Fruit fly (Drosophila melanogaster): Measurements from ENCODE around the gene CG2217.

The CG2217 gene

DNA sequence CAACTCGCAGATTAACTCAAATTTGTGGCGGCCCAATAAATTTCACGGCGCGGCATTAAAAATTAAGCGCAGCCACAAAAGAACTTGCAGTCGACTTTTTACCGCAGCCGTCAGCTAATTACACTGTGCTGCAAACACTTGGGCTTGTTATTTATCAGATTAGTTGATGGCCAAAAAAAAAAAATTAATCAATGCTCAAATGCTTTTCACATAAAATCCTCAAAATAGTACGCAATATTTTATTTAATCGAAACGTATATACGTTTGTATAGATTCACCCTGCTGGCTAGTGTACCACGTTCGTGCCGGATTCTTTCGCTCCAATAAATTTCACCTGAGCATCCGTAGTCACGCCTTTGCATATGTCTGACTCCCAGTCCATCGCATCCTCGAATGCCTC, 9.0 kb downstream of the CG2217 start (continued):
- TF ChIP-seq CG8089 (GFP tag; optimal IDR thresholded peaks at IDR 0.05) (peak; percentile 25), CG10959 (GFP tag; IDR thresholded peaks at IDR 0.05) (peak; percentile 32; the same call in 1 of the 2 replicates), HLH3B (GFP tag; IDR thresholded peaks at IDR 0.05) (peak; percentile 73), CG17328 (GFP tag; IDR thresholded peaks at IDR 0.05) (peak; percentile 71), CG6272 (GFP tag; IDR thresholded peaks at IDR 0.05) (peak; percentile 38; the same call in 1 of the 2 replicates), CG13894 (tag; optimal IDR thresholded peaks at IDR 0.05) (no peak), jumu (GFP tag; optimal IDR thresholded peaks at IDR 0.05) (no peak), CG16815 (GFP tag; optimal IDR thresholded peaks at IDR 0.05) (no peak), nerfin-1 (tag; optimal IDR thresholded peaks at IDR 0.05) (peak; percentile 36), CG15479 (GFP tag; optimal IDR thresholded peaks at IDR 0.05) (no peak), Vsx1 (GFP tag; optimal IDR thresholded peaks at IDR 0.05) (peak; percentile 45), CG17802 (tag; optimal IDR thresholded peaks at IDR 0.05) (no peak), Sin3A (optimal IDR thresholded peaks at IDR 0.05) (no peak), schlank (tag; optimal IDR thresholded peaks at IDR 0.05) (no peak), seq (GFP tag; IDR thresholded peaks at IDR 0.05) (0 out of 2 replicates have a peak, but pooled peaks have one; percentile 22), ERR (GFP tag; optimal IDR thresholded peaks at IDR 0.05) (no peak), CG4404 (GFP tag; IDR thresholded peaks at IDR 0.05) (no peak), lbe (GFP tag; optimal IDR thresholded peaks at IDR 0.05) (no peak), vfl (GFP tag; optimal IDR thresholded peaks at IDR 0.05) (no peak), CG13123 (GFP tag; optimal IDR thresholded peaks at IDR 0.05) (no peak), pros (GFP tag; optimal IDR thresholded peaks at IDR 0.05) (no peak), ash1 (GFP tag; optimal IDR thresholded peaks at IDR 0.05) (no peak), CG18619 (GFP tag; optimal IDR thresholded peaks at IDR 0.05) (peak; percentile 10), abd-A (tag; optimal IDR thresholded peaks at IDR 0.05) (no peak), Camta (GFP tag; optimal IDR thresholded peaks at IDR 0.05) (peak; percentile 24), chm (GFP tag; IDR thresholded peaks at IDR 0.05) (0 out of 2 replicates have a peak, but pooled peaks have one; percentile 32), Tbp (GFP tag; optimal IDR thresholded peaks at IDR 0.05) (no peak)

DNA sequence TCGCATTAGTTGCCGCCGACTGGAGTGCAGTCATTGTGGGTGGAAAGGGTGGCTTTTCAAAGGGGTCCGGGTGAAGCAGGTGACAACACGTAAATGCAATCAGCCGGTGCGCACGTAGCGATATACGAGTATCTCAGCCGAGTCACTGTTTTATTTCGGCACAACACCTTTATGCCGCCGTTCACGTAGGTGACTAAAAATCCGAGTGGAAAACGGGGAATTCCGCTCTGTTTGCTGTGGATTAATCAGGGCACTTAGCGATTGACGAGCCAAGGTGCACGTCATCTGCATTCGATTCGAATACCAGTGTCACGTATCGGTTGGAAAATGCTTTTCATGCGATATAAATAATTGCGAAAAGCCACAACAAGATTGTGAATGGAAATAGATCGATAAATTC, 16.3 kb downstream of the CG2217 start:
- TF ChIP-seq Ets65A (GFP tag) (peak; percentile 85), HLH4C (GFP tag; IDR thresholded peaks at IDR 0.05; ENCODE audit: partially characterized antibody) (0 out of 3 replicates have a peak, but pooled peaks have one; percentile 25), Scr (GFP tag; IDR thresholded peaks at IDR 0.05; ENCODE audit: partially characterized antibody) (no peak)

dm6 chr3R:30393909-30394308, 28.9 kb downstream of the CG2217 start:
- peak; percentile 71 for TF ChIP-seq sens (GFP tag)
- TF ChIP-seq trem (tag; optimal IDR thresholded peaks at IDR 0.05): no peak
- TF ChIP-seq D19A (tag; optimal IDR thresholded peaks at IDR 0.05): peak; percentile 88
- no peak for TF ChIP-seq amos (GFP tag; IDR thresholded peaks at IDR 0.05; ENCODE audit: partially characterized antibody)
- TF ChIP-seq ERR (GFP tag; optimal IDR thresholded peaks at IDR 0.05): no peak
- peak; percentile 24; the same call in 1 of the 3 replicates for TF ChIP-seq row (GFP tag; IDR thresholded peaks at IDR 0.05)

dm6 chr3R:30391950-30392349, 30.8 kb downstream of the CG2217 start:
- TF ChIP-seq lab (GFP tag; optimal IDR thresholded peaks at IDR 0.05): no peak
- no peak for TF ChIP-seq Oaz (GFP tag; IDR thresholded peaks at IDR 0.05)
- no peak for TF ChIP-seq lov (optimal IDR thresholded peaks at IDR 0.05)
- TF ChIP-seq lov (GFP tag; IDR thresholded peaks at IDR 0.05): no peak
- TF ChIP-seq CG12219 (GFP tag; optimal IDR thresholded peaks at IDR 0.05): no peak
- TF ChIP-seq CG8281 (tag; optimal IDR thresholded peaks at IDR 0.05): no peak
- TF ChIP-seq Ssrp (tag; optimal IDR thresholded peaks at IDR 0.05): no peak
- no peak for TF ChIP-seq CG32532 (GFP tag; IDR thresholded peaks at IDR 0.05)
- TF ChIP-seq CG11695 (GFP tag; IDR thresholded peaks at IDR 0.05): no peak
- peak; percentile 34 for TF ChIP-seq CG9727 (GFP tag; optimal IDR thresholded peaks at IDR 0.05)
- TF ChIP-seq HmgZ (tag; optimal IDR thresholded peaks at IDR 0.05): no peak
- no peak for TF ChIP-seq slp2 (GFP tag; optimal IDR thresholded peaks at IDR 0.05)
- TF ChIP-seq CG6765 (GFP tag; optimal IDR thresholded peaks at IDR 0.05): no peak
- TF ChIP-seq CG2712 (tag; optimal IDR thresholded peaks at IDR 0.05): peak; percentile 32
- TF ChIP-seq insv (GFP tag; optimal IDR thresholded peaks at IDR 0.05): no peak
